Worm (Caenorhabditis elegans) whole organism, mixed stage, embryonic: ENCODE results near the gene Y69A2AR.19.

Source experiments
- blmp-1 ChIP-seq: fragments of 150-350 bp; optimal IDR thresholded peaks from 2 replicates; lab custom pipeline; 2014; ENCODE audit warnings: missing biosample characterization, missing genetic modification characterization
- ceh-39 ChIP-seq: fragments of 150-350 bp; optimal IDR thresholded peaks from 2 replicates; lab custom pipeline; 2014; ENCODE audit warnings: missing biosample characterization, missing genetic modification characterization
- ceh-43 ChIP-seq: fragments of 200-800 bp; sonication (Bioruptor generic); optimal IDR thresholded peaks from 2 replicates; lab custom pipeline; 2018; ENCODE audit warnings: mild to moderate bottlenecking, missing genetic modification characterization, moderate library complexity, missing compliant biosample characterization
- ces-1 ChIP-seq: fragments of 150-350 bp; optimal IDR thresholded peaks from 2 replicates; lab custom pipeline; 2014; ENCODE audit warnings: missing biosample characterization, missing genetic modification reagents, missing genetic modification characterization
- cnd-1 ChIP-seq: fragments of 200-800 bp; sonication (Bioruptor generic); optimal IDR thresholded peaks from 2 replicates; lab custom pipeline; 2018; ENCODE audit warnings: mild to moderate bottlenecking, missing genetic modification characterization, missing compliant biosample characterization
- drap-1 ChIP-seq: fragments of 200-800 bp; sonication (Bioruptor generic); optimal IDR thresholded peaks from 3 replicates; lab custom pipeline; 2018; ENCODE audit warnings: mild to moderate bottlenecking, missing genetic modification characterization, missing compliant biosample characterization
- elt-1 ChIP-seq: sonication (generic microtip); optimal IDR thresholded peaks from 2 replicates; lab custom pipeline; 2017; ENCODE audit warnings: missing genetic modification characterization, mild to moderate bottlenecking, missing compliant biosample characterization, antibody characterized with exemption, moderate library complexity, borderline replicate concordance; ENCODE audit not compliant: insufficient read depth
- elt-3 ChIP-seq: fragments of 150-350 bp; optimal IDR thresholded peaks from 2 replicates; lab custom pipeline; 2014; ENCODE audit warnings: missing biosample characterization, missing genetic modification characterization
- flh-1 ChIP-seq: fragments of 200-800 bp; sonication (Bioruptor generic); optimal IDR thresholded peaks from 2 replicates; lab custom pipeline; 2018; ENCODE audit warnings: mild to moderate bottlenecking, missing genetic modification characterization, moderate library complexity, missing compliant biosample characterization
- ham-2 ChIP-seq: fragments of 200-800 bp; sonication (Bioruptor generic); optimal IDR thresholded peaks from 2 replicates; lab custom pipeline; 2018; ENCODE audit warnings: mild to moderate bottlenecking, missing genetic modification characterization, missing compliant biosample characterization
- hlh-1 ChIP-seq: fragments of 150-350 bp; optimal IDR thresholded peaks from 2 replicates; lab custom pipeline; 2014; ENCODE audit warnings: missing biosample characterization, missing genetic modification reagents, missing genetic modification characterization
- lin-13 ChIP-seq: fragments of 150-350 bp; optimal IDR thresholded peaks from 2 replicates; lab custom pipeline; 2014; ENCODE audit warnings: missing biosample characterization, missing genetic modification characterization
- lin-32 ChIP-seq: fragments of 200-800 bp; sonication (Bioruptor generic); optimal IDR thresholded peaks from 2 replicates; lab custom pipeline; 2018; ENCODE audit warnings: mild to moderate bottlenecking, missing genetic modification characterization, missing compliant biosample characterization
- lsy-2 ChIP-seq: fragments of 150-350 bp; optimal IDR thresholded peaks from 2 replicates; lab custom pipeline; 2014; ENCODE audit warnings: missing biosample characterization, missing genetic modification characterization
- mab-5 ChIP-seq: fragments of 150-350 bp; optimal IDR thresholded peaks from 2 replicates; lab custom pipeline; 2014; ENCODE audit warnings: missing biosample characterization, missing genetic modification characterization
- mep-1 ChIP-seq: fragments of 150-350 bp; optimal IDR thresholded peaks from 2 replicates; lab custom pipeline; 2017; ENCODE audit warnings: missing biosample characterization, missing genetic modification reagents, missing genetic modification characterization, inconsistent platforms
- mls-2 ChIP-seq: sonication (generic microtip); optimal IDR thresholded peaks from 2 replicates; lab custom pipeline; 2016; ENCODE audit warnings: mild to moderate bottlenecking, missing genetic modification characterization, moderate library complexity, missing compliant biosample characterization
- nhr-12 ChIP-seq: fragments of 150-350 bp; optimal IDR thresholded peaks from 2 replicates; lab custom pipeline; 2014; ENCODE audit warnings: missing biosample characterization, missing genetic modification characterization
- nhr-2 ChIP-seq: fragments of 150-350 bp; optimal IDR thresholded peaks from 2 replicates; lab custom pipeline; 2014; ENCODE audit warnings: missing biosample characterization, missing genetic modification characterization
- nhr-28 ChIP-seq: fragments of 150-350 bp; optimal IDR thresholded peaks from 2 replicates; lab custom pipeline; 2014; ENCODE audit warnings: missing biosample characterization, missing genetic modification characterization
- nhr-76 ChIP-seq: sonication (generic microtip); optimal IDR thresholded peaks from 2 replicates; lab custom pipeline; 2017; ENCODE audit warnings: missing biosample characterization, missing genetic modification characterization
- pha-4 ChIP-seq: fragments of 150-350 bp; optimal IDR thresholded peaks from 2 replicates; lab custom pipeline; 2018; ENCODE audit warnings: missing biosample characterization, missing genetic modification reagents, missing genetic modification characterization
- sem-2 ChIP-seq: fragments of 200-800 bp; sonication (Bioruptor generic); optimal IDR thresholded peaks from 2 replicates; lab custom pipeline; 2018; ENCODE audit warnings: mild to moderate bottlenecking, missing genetic modification characterization, missing compliant biosample characterization
- snpc-4 ChIP-seq: fragments of 150-350 bp; optimal IDR thresholded peaks from 2 replicates; lab custom pipeline; 2014; ENCODE audit warnings: missing biosample characterization, missing genetic modification characterization
- unc-120 ChIP-seq: sonication (generic microtip); optimal IDR thresholded peaks from 2 replicates; lab custom pipeline; 2017; ENCODE audit warnings: missing genetic modification characterization, missing compliant biosample characterization; ENCODE audit not compliant: poor library complexity, severe bottlenecking
- unc-39 ChIP-seq: fragments of 150-350 bp; optimal IDR thresholded peaks from 2 replicates; lab custom pipeline; 2014; ENCODE audit warnings: missing biosample characterization, missing genetic modification characterization
- unc-62 ChIP-seq: fragments of 150-350 bp; optimal IDR thresholded peaks from 2 replicates; lab custom pipeline; 2014; ENCODE audit warnings: missing biosample characterization, missing genetic modification reagents, missing genetic modification characterization
- zip-8 ChIP-seq: fragments of 150-350 bp; optimal IDR thresholded peaks from 2 replicates; lab custom pipeline; 2014; ENCODE audit warnings: missing biosample characterization, missing genetic modification characterization
- ztf-11 ChIP-seq: fragments of 150-350 bp; optimal IDR thresholded peaks from 2 replicates; lab custom pipeline; 2014; ENCODE audit warnings: missing biosample characterization, missing genetic modification characterization

Gene Y69A2AR.19

DNA sequence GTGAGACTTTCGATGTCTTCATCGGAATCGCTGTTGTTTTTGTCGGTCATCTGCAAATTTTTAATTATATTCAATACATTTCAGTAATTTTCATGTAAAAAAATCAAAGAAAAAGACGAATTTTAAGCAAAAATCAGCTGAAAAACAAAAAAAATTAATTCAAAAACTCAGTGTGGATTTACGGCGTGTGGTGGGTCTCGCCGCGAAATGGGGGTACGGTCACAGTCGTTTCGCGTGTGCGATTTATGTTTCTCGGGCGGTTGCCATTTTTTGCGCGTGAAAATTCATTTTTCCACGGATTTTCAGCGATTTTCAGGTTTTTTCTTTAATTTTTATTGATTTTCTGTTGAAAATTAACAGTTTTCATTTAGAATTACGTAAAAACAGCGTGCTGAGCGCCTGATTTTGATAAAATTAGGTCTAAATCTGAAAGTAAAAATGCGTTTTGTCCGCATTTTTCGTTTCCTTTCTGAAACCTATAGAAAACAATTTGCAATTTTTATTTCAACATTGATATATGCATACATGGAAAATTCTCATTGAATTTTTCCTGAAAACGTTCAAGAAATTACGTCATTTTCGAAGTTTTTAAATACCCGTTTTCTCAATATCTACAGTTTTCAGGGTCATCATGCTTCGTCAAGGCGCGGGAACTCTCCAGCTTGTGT, 6.6 kb downstream of the Y69A2AR.19 start, which contains the start of the genes ccdc-12 and Y69A2AR.18:
Gene ccdc-12 (minus strand): TSS at position 57 of the 668 bp plus-strand sequence.
Gene Y69A2AR.18 (plus strand): TSS at position 618 of the 668 bp plus-strand sequence.
- no peak for TF ChIP-seq elt-3
- no peak for TF ChIP-seq ham-2 (GFP tag; lab: Kevin White, UChicago)
- no peak for TF ChIP-seq cnd-1 (tag; lab: Kevin White, UChicago)
- no peak for TF ChIP-seq flh-1 (GFP tag; lab: Kevin White, UChicago)
- peak; percentile 23 for TF ChIP-seq hlh-1
- TF ChIP-seq nhr-76: no peak
- peak; percentile 18 for TF ChIP-seq lin-13
- no peak for TF ChIP-seq ztf-11
- TF ChIP-seq unc-62 (GFP tag; lab: Kevin White, UChicago): no peak
- TF ChIP-seq mep-1: no peak
- TF ChIP-seq sem-2: no peak
- TF ChIP-seq lsy-2 (tag; lab: Kevin White, UChicago): peak; percentile 97
- TF ChIP-seq pha-4 (tag; lab: Kevin White, UChicago): peak; percentile 34
- no peak for TF ChIP-seq snpc-4 (tag; lab: Kevin White, UChicago)
- TF ChIP-seq lin-32 (GFP tag; lab: Kevin White, UChicago): no peak

DNA sequence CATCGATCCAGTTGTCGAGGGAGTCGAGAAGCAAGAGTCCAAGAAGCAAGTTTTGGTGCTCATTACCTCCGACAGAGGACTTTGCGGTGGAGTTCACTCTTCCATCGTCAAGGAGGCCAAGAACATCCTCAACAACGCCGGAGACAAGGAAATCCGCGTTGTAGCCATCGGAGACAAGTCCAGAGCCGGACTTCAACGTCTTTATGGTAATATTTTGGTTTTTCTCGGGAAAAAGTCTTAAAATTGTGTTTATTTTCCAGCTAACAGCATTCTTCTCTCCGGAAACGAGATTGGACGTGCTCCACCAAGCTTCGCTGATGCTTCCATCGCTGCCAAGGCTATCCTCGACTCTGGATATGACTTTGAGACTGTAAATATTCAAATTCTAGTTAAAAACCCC, 7.5 kb downstream of the Y69A2AR.19 start:
- no peak for TF ChIP-seq nhr-28
- TF ChIP-seq ces-1 (GFP tag; lab: Kevin White, UChicago): no peak
- no peak for TF ChIP-seq sem-2
- no peak for TF ChIP-seq drap-1 (GFP tag; lab: Kevin White, UChicago)

DNA sequence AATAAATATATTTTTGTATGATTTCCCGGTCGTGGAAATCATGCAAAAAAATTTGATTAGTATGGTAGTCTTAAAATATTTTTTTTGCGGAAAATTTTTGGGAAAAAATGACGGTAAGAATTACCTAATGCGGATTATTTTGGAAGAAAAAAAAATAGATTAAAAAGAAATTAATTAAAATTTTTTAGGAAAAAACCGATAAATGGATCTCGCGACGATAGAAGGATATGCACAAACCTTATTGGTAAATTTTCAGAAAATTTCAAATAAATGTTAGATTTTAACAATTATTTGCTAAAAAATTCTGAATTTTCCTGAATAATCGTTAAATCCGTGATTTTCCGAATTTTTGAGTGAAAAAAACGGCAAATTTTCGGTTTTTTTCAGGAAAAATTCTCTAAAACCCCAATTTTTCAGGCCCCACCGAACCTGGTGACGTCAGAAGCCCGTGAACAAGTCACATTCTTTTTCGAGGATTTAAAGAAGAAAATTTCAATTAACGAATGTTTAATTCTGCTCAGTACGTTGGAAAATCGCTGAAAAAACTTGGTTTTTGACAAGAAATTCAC, 9.1 kb downstream of the Y69A2AR.19 start, which contains the start of gene Y69A2AR.16:
Gene Y69A2AR.16 (plus strand): TSS at position 189 of the 569 bp plus-strand sequence.
- TF ChIP-seq lin-13: no peak
- no peak for TF ChIP-seq unc-62 (GFP tag; lab: Kevin White, UChicago)
- no peak for TF ChIP-seq ham-2 (GFP tag; lab: Kevin White, UChicago)
- no peak for TF ChIP-seq mep-1
- no peak for TF ChIP-seq lin-32 (GFP tag; lab: Kevin White, UChicago)

DNA sequence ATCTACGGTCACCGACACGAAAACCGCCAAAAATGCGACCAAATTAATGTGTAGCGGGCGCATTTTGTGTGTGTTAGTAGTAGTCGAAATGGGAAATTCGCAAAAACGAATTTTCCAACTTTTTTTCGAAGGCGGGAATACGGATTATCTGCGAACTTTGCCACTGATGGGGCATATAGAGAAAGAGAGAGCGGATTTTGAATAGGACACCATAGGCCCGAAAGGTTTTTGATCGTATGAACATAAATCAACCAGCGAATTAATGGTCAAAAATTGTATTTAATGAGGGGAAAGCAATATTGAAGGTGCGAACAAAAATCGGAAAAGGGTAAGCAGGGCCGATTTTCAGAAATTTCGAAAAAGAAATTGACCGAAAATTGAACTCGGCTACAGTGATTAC, 19.2 kb downstream of the Y69A2AR.19 start, which contains the start of gene Y69A2AR.22:
Gene Y69A2AR.22 (minus strand): TSS at position 101 of the 400 bp plus-strand sequence.
- no peak for TF ChIP-seq cnd-1 (tag; lab: Kevin White, UChicago)
- no peak for TF ChIP-seq flh-1 (GFP tag; lab: Kevin White, UChicago)
- no peak for TF ChIP-seq blmp-1 (tag; lab: Kevin White, UChicago)
- TF ChIP-seq nhr-76: no peak
- no peak for TF ChIP-seq unc-39
- TF ChIP-seq hlh-1: no peak
- TF ChIP-seq lin-32 (GFP tag; lab: Kevin White, UChicago): no peak
- no peak for TF ChIP-seq ceh-39 (tag; lab: Kevin White, UChicago)
- TF ChIP-seq mep-1: no peak
- no peak for TF ChIP-seq mab-5
- no peak for TF ChIP-seq ztf-11

DNA sequence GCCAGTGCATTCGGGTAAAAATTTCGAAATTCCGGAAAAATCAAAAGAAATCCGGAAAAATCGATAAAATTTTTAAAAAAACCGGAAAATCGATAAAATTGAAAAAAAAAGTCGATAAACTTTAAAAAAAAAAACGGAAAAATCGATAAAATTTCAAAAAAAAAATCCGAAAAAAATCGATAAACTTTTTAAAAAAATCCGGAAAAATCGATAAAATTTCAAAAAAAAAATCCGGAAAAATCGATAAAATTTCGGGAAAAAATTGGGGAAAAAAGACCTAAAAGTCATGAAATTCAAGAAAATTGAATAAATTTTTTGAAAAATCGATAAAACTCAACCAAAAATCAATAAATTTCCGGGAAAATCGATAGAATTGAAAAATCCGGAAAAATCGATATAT, 38.2 kb downstream of the Y69A2AR.19 start:
- TF ChIP-seq ces-1 (GFP tag; lab: Kevin White, UChicago) (no peak), mls-2 (tag; lab: Kevin White, UChicago) (no peak), mep-1 (no peak), hlh-1 (no peak), pha-4 (tag; lab: Kevin White, UChicago) (no peak), ceh-43 (GFP tag; lab: Kevin White, UChicago) (no peak), flh-1 (GFP tag; lab: Kevin White, UChicago) (no peak), unc-62 (GFP tag; lab: Kevin White, UChicago) (no peak), cnd-1 (tag; lab: Kevin White, UChicago) (no peak), ham-2 (GFP tag; lab: Kevin White, UChicago) (no peak), zip-8 (tag; lab: Kevin White, UChicago) (no peak), elt-1 (tag; lab: Kevin White, UChicago) (no peak), unc-120 (no peak), unc-39 (no peak), drap-1 (GFP tag; lab: Kevin White, UChicago) (no peak), nhr-12 (tag; lab: Kevin White, UChicago) (no peak), lsy-2 (tag; lab: Kevin White, UChicago) (no peak), snpc-4 (tag; lab: Kevin White, UChicago) (no peak), nhr-2 (tag; lab: Kevin White, UChicago) (no peak)
